Fruit fly (Drosophila melanogaster) whole organism, embryonic: ENCODE results near the gene CG8851.

ENCODE experiments used
- ATbp ChIP-seq: fragments of 200-800 bp; sonication (Bioruptor generic); optimal IDR thresholded peaks from 2 replicates; lab custom pipeline; 2017; ENCODE audit warnings: missing biosample characterization, mild to moderate bottlenecking, missing genetic modification characterization, missing genetic modification reagents
- Adf1 ChIP-seq: fragments of 200-800 bp; sonication (Bioruptor generic); IDR thresholded peaks from 2 replicates; pipeline ENCODE4 v1.3.6; 2022; ENCODE audit warnings: missing biosample characterization, missing genetic modification characterization
- Awh ChIP-seq: fragments of 200-800 bp; sonication (Bioruptor generic); IDR thresholded peaks from 2 replicates; pipeline ENCODE4, ENCODE4 v1.3.6; 2022; ENCODE audit warnings: missing biosample characterization, missing genetic modification characterization
- B-H1 ChIP-seq: fragments of 200-800 bp; sonication (Bioruptor generic); IDR thresholded peaks from 3 replicates; pipeline ENCODE4 v1.3.6; 2022; ENCODE audit warnings: missing biosample characterization, missing genetic modification characterization
- CG1024 ChIP-seq: fragments of 200-800 bp; sonication (Bioruptor generic); IDR thresholded peaks from 2 replicates; pipeline ENCODE4 v1.3.6; 2022; ENCODE audit warnings: missing biosample characterization, missing genetic modification characterization
- CG10366 ChIP-seq: fragments of 200-800 bp; sonication (Bioruptor generic); IDR thresholded peaks from 2 replicates; pipeline ENCODE4 v1.3.6; 2022; ENCODE audit warnings: missing biosample characterization, missing genetic modification characterization
- CG11504 ChIP-seq: fragments of 200-800 bp; sonication (Bioruptor generic); optimal IDR thresholded peaks from 3 replicates; lab custom pipeline; 2019; ENCODE audit warnings: missing biosample characterization, mild to moderate bottlenecking, missing genetic modification characterization, moderate library complexity
- CG11696 ChIP-seq: fragments of 200-800 bp; sonication (Bioruptor generic); IDR thresholded peaks from 2 replicates; pipeline ENCODE4 v1.3.6; 2022; ENCODE audit warnings: missing biosample characterization, missing genetic modification characterization
- CG13287 ChIP-seq: fragments of 200-800 bp; sonication (Bioruptor generic); IDR thresholded peaks from 2 replicates; pipeline ENCODE4 v1.3.6; 2022; ENCODE audit warnings: missing biosample characterization, missing genetic modification characterization; ENCODE audit not compliant: partially characterized antibody
- CG13624 ChIP-seq: fragments of 200-800 bp; sonication (Bioruptor generic); optimal IDR thresholded peaks from 2 replicates; lab custom pipeline; 2016; ENCODE audit warnings: missing biosample characterization, missing genetic modification characterization
- CG13775 ChIP-seq: fragments of 200-800 bp; sonication (Bioruptor generic); optimal IDR thresholded peaks from 3 replicates; lab custom pipeline; 2017; ENCODE audit warnings: missing biosample characterization, mild to moderate bottlenecking, missing genetic modification characterization
- CG14050 ChIP-seq: fragments of 200-800 bp; sonication (Bioruptor generic); IDR thresholded peaks from 3 replicates; pipeline ENCODE4 v1.3.6; 2022; ENCODE audit warnings: missing biosample characterization, missing genetic modification characterization
- CG14441 ChIP-seq: fragments of 200-800 bp; sonication (Bioruptor generic); IDR thresholded peaks from 2 replicates; pipeline ENCODE4 v1.3.6; 2022; ENCODE audit warnings: missing biosample characterization, missing genetic modification characterization
- CG15073 ChIP-seq: fragments of 200-800 bp; sonication (Bioruptor generic); optimal IDR thresholded peaks from 2 replicates; lab custom pipeline; 2016; ENCODE audit warnings: missing biosample characterization, missing genetic modification characterization
- CG16779 ChIP-seq: fragments of 200-800 bp; sonication (Bioruptor generic); IDR thresholded peaks from 2 replicates; pipeline ENCODE4 v1.3.6; 2022; ENCODE audit warnings: missing biosample characterization, missing genetic modification characterization
- CG16863 ChIP-seq: fragments of 200-800 bp; sonication (Bioruptor generic); optimal IDR thresholded peaks from 3 replicates; lab custom pipeline; 2016; ENCODE audit warnings: missing biosample characterization, missing genetic modification characterization
- CG17361 ChIP-seq: fragments of 200-800 bp; sonication (Bioruptor generic); IDR thresholded peaks from 3 replicates; pipeline ENCODE4 v1.3.6; 2022; ENCODE audit warnings: missing biosample characterization, missing genetic modification characterization
- CG2120 ChIP-seq: fragments of 200-800 bp; sonication (Bioruptor generic); optimal IDR thresholded peaks from 3 replicates; lab custom pipeline; 2016; ENCODE audit warnings: missing biosample characterization, missing genetic modification characterization
- CG2712 ChIP-seq: fragments of 200-800 bp; optimal IDR thresholded peaks from 3 replicates; lab custom pipeline; 2019; ENCODE audit warnings: missing biosample characterization, mild to moderate bottlenecking, missing genetic modification characterization, moderate library complexity
- CG2889 ChIP-seq: fragments of 200-800 bp; sonication (Bioruptor generic); IDR thresholded peaks from 3 replicates; pipeline ENCODE4 v1.3.6; 2022; ENCODE audit warnings: missing biosample characterization, missing genetic modification characterization
- CG31388 ChIP-seq: fragments of 200-800 bp; sonication (Bioruptor generic); optimal IDR thresholded peaks from 2 replicates; lab custom pipeline; 2016; ENCODE audit warnings: missing biosample characterization, missing genetic modification characterization
- CG4404 ChIP-seq: fragments of 200-800 bp; sonication (Bioruptor generic); IDR thresholded peaks from 2 replicates; pipeline ENCODE4 v1.3.6; 2022; ENCODE audit warnings: missing biosample characterization, missing genetic modification characterization
- CG4820 ChIP-seq: fragments of 200-800 bp; sonication (Bioruptor generic); optimal IDR thresholded peaks from 3 replicates; lab custom pipeline; 2016; ENCODE audit warnings: missing biosample characterization, missing genetic modification characterization
- CG7786 ChIP-seq: fragments of 200-800 bp; sonication (Bioruptor generic); optimal IDR thresholded peaks from 2 replicates; lab custom pipeline; 2016; ENCODE audit warnings: missing biosample characterization, missing genetic modification characterization
- CoRest ChIP-seq: fragments of 200-800 bp; sonication (Bioruptor generic); optimal IDR thresholded peaks from 3 replicates; lab custom pipeline; 2018; ENCODE audit warnings: missing biosample characterization, mild to moderate bottlenecking, missing genetic modification characterization, moderate library complexity
- Dip3 ChIP-seq: fragments of 200-800 bp; sonication (Bioruptor generic); optimal IDR thresholded peaks from 3 replicates; lab custom pipeline; 2016; ENCODE audit warnings: missing biosample characterization, missing genetic modification characterization
- Elba2 ChIP-seq: fragments of 200-800 bp; sonication (Bioruptor generic); optimal IDR thresholded peaks from 3 replicates; lab custom pipeline; 2016; ENCODE audit warnings: missing biosample characterization, missing genetic modification characterization
- HLH54F ChIP-seq: fragments of 200-800 bp; sonication (Bioruptor generic); optimal IDR thresholded peaks from 3 replicates; lab custom pipeline; 2016; ENCODE audit warnings: missing biosample characterization, missing genetic modification characterization
- Hand ChIP-seq: fragments of 200-800 bp; sonication (Bioruptor generic); optimal IDR thresholded peaks from 2 replicates; lab custom pipeline; 2017; ENCODE audit warnings: mild to moderate bottlenecking, missing biosample characterization, missing genetic modification reagents, missing genetic modification characterization
- Med ChIP-seq: fragments of 200-800 bp; sonication (Bioruptor generic); peaks from one replicate; lab custom pipeline; 2016; ENCODE audit warnings: missing biosample characterization, missing genetic modification characterization, mild to moderate bottlenecking, inconsistent platforms, moderate library complexity
- Oaz ChIP-seq: fragments of 200-800 bp; sonication (Bioruptor generic); IDR thresholded peaks from 2 replicates; pipeline ENCODE4 v1.3.6; 2022; ENCODE audit warnings: missing biosample characterization, missing genetic modification characterization
- Scr ChIP-seq: fragments of 200-800 bp; sonication (Bioruptor generic); IDR thresholded peaks from 2 replicates; pipeline ENCODE4 v1.3.6; 2022; ENCODE audit warnings: missing biosample characterization, missing genetic modification characterization; ENCODE audit not compliant: partially characterized antibody
- Sry-β ChIP-seq: fragments of 200-800 bp; sonication (Bioruptor generic); optimal IDR thresholded peaks from 2 replicates; lab custom pipeline; 2018; ENCODE audit warnings: missing biosample characterization, mild to moderate bottlenecking, missing genetic modification characterization, moderate library complexity
- abd-A ChIP-seq: fragments of 200-800 bp; sonication (Bioruptor generic); optimal IDR thresholded peaks from 3 replicates; lab custom pipeline; 2019; ENCODE audit warnings: missing biosample characterization, mild to moderate bottlenecking, missing genetic modification characterization, moderate library complexity
- ara ChIP-seq: fragments of 200-800 bp; sonication (Bioruptor generic); IDR thresholded peaks from 2 replicates; pipeline ENCODE4 v1.3.6; 2022; ENCODE audit warnings: missing biosample characterization, missing genetic modification characterization
- bowl ChIP-seq: fragments of 200-800 bp; sonication (Bioruptor generic); IDR thresholded peaks from 2 replicates; pipeline ENCODE4 v1.3.6; 2022; ENCODE audit warnings: missing biosample characterization, missing genetic modification characterization
- cas ChIP-seq: fragments of 200-800 bp; sonication (Bioruptor generic); IDR thresholded peaks from 2 replicates; pipeline ENCODE4 v1.3.6; 2022; ENCODE audit warnings: missing biosample characterization, missing genetic modification characterization
- cwo ChIP-seq: fragments of 200-800 bp; sonication (Bioruptor generic); optimal IDR thresholded peaks from 3 replicates; lab custom pipeline; 2017; ENCODE audit warnings: missing biosample characterization, missing genetic modification characterization, mild to moderate bottlenecking, moderate library complexity, missing genetic modification reagents
- en ChIP-seq: fragments of 200-800 bp; sonication (Bioruptor generic); optimal IDR thresholded peaks from 2 replicates; lab custom pipeline; 2016; ENCODE audit warnings: missing biosample characterization, missing genetic modification characterization
- fd64A ChIP-seq: fragments of 200-800 bp; sonication (Bioruptor generic); optimal IDR thresholded peaks from 3 replicates; lab custom pipeline; 2018; ENCODE audit warnings: missing biosample characterization, mild to moderate bottlenecking, missing genetic modification characterization
- grn ChIP-seq: fragments of 200-800 bp; sonication (Bioruptor generic); optimal IDR thresholded peaks from 3 replicates; lab custom pipeline; 2017; ENCODE audit warnings: missing biosample characterization, missing genetic modification characterization
- hbn ChIP-seq: fragments of 200-800 bp; sonication (Bioruptor generic); IDR thresholded peaks from 2 replicates; pipeline ENCODE4 v1.3.6; 2022; ENCODE audit warnings: missing biosample characterization, missing genetic modification characterization; ENCODE audit not compliant: partially characterized antibody
- lov ChIP-seq, 2 experiments: fragments of 200-800 bp in 1 of 2; fragments of >200 bp in 1 of 2; sonication (Bioruptor generic) in 1 of 2; IDR thresholded peaks in 1 of 2; optimal IDR thresholded peaks in 1 of 2; 2 replicates in 1 of 2; 3 replicates in 1 of 2; pipeline versions ENCODE4 v1.3.6 to Lab custom; 2017 to 2022; ENCODE audit warnings: missing biosample characterization in 1 of 2, missing genetic modification characterization in 1 of 2
- nau ChIP-seq: fragments of 200-800 bp; sonication (Bioruptor generic); optimal IDR thresholded peaks from 3 replicates; lab custom pipeline; 2017; ENCODE audit warnings: missing biosample characterization, mild to moderate bottlenecking, missing genetic modification characterization, missing genetic modification reagents
- oc ChIP-seq: fragments of 200-800 bp; sonication (Bioruptor generic); optimal IDR thresholded peaks from 2 replicates; lab custom pipeline; 2018; ENCODE audit warnings: missing biosample characterization, mild to moderate bottlenecking, missing genetic modification characterization, moderate library complexity
- p53 ChIP-seq: fragments of 200-800 bp; sonication (Bioruptor generic); optimal IDR thresholded peaks from 2 replicates; lab custom pipeline; 2016; ENCODE audit warnings: missing biosample characterization, missing genetic modification characterization
- ranshi ChIP-seq: fragments of 200-800 bp; sonication (Bioruptor generic); IDR thresholded peaks from 2 replicates; pipeline ENCODE4 v1.3.6; 2022; ENCODE audit warnings: missing biosample characterization, missing genetic modification characterization
- sqz ChIP-seq: fragments of 200-800 bp; sonication (Bioruptor generic); optimal IDR thresholded peaks from 3 replicates; lab custom pipeline; 2018; ENCODE audit warnings: missing biosample characterization, mild to moderate bottlenecking, missing genetic modification characterization
- tgo ChIP-seq: fragments of 200-800 bp; sonication (Bioruptor generic); IDR thresholded peaks from 3 replicates; pipeline ENCODE4 v1.3.6; 2022; ENCODE audit warnings: missing biosample characterization, missing genetic modification characterization
- wek ChIP-seq: fragments of 200-800 bp; sonication (Bioruptor generic); optimal IDR thresholded peaks from 3 replicates; lab custom pipeline; 2018; ENCODE audit warnings: missing biosample characterization, mild to moderate bottlenecking, missing genetic modification characterization, moderate library complexity

CG8851 gene

DNA sequence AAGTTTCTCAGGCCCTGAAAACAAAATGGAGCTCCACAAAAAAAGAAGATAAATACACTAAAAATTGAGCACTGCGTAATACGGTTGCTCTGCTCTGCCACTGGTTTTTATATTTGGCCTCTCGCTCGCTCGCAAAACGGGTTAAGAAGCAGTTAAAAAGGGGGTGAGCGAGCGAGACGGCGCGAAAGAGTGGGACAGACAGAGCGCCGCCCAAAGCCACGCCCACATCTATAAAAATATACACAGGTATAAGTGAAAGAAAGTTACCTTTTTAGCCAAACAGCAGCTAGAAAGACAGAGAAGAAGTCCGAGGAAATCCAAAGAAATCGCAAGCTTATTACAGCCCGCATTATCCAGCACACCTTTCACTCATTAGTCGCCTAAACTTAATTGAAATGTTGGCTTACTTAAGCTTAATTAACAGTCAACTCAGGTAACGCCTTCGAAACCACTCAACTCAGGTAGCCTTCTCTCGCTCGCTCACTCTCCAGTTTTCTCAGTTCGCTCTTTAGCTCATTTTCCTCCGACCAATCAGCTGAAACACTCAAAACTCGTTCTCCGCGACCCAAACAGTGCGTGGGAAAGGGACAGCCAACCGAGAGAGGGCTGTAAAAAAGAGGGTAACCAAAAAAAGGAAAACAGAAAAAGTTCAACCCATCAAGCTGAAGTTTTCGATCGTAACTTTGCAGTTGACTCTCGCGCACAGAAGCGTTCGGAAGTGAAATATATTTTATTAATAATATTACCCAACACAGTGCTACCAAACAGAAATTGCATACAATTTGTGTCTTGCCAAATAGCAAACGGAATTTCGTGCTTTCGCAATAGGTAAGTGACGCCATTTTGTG is 19.3 kb downstream of the CG8851 start, which contains the start of gene drm:
drm (plus strand) TSS at position 684 of the 848 bp plus-strand sequence.
- TF ChIP-seq Oaz (GFP tag; lab: Robert Waterston, UW) (no peak), CG2712 (tag; lab: Kevin White, UChicago) (no peak), Adf1 (GFP tag; lab: Robert Waterston, UW) (peak; percentile 65), lov (optimal IDR thresholded peaks at IDR 0.05; lab: Kevin White, UChicago) (no peak), lov (GFP tag; IDR thresholded peaks at IDR 0.05; lab: Robert Waterston, UW) (no peak), CG11504 (tag; lab: Kevin White, UChicago) (no peak), wek (no peak), nau (no peak), CG4404 (GFP tag; lab: Robert Waterston, UW) (no peak), oc (tag; lab: Kevin White, UChicago) (peak; percentile 67), CG10366 (GFP tag; lab: Robert Waterston, UW) (no peak), hbn (no peak), CG11696 (GFP tag; lab: Robert Waterston, UW) (no peak), CG1024 (no peak), fd64A (GFP tag; lab: Kevin White, UChicago) (no peak), CG13775 (GFP tag; lab: Kevin White, UChicago) (no peak), CG2889 (GFP tag; lab: Robert Waterston, UW) (no peak), CG2120 (GFP tag; lab: Kevin White, UChicago) (no peak), Scr (GFP tag; lab: Robert Waterston, UW) (no peak), CG31388 (no peak), Elba2 (GFP tag; lab: Kevin White, UChicago) (no peak), B-H1 (no peak), CG15073 (GFP tag; lab: Kevin White, UChicago) (no peak), tgo (GFP tag; lab: Robert Waterston, UW) (no peak), Awh (GFP tag; lab: Robert Waterston, UW) (no peak), en (no peak), p53 (GFP tag; lab: Kevin White, UChicago) (no peak), bowl (GFP tag; lab: Robert Waterston, UW) (peak; percentile 89), CG13287 (GFP tag; lab: Robert Waterston, UW) (no peak), CG13624 (peak; percentile 25), ranshi (no peak), sqz (GFP tag; lab: Kevin White, UChicago) (peak; percentile 14), CG16779 (no peak), cas (no peak), CoRest (tag; lab: Kevin White, UChicago) (peak; percentile 14), Hand (GFP tag; lab: Kevin White, UChicago) (no peak), CG14441 (GFP tag; lab: Robert Waterston, UW) (no peak), Dip3 (GFP tag; lab: Kevin White, UChicago) (no peak), ara (GFP tag; lab: Robert Waterston, UW) (no peak), HLH54F (GFP tag; lab: Kevin White, UChicago) (no peak), CG17361 (GFP tag; lab: Robert Waterston, UW) (no peak), ATbp (GFP tag; lab: Kevin White, UChicago) (no peak), Med (GFP tag; lab: Kevin White, UChicago) (no peak), grn (GFP tag; lab: Kevin White, UChicago) (no peak), abd-A (peak; percentile 38), cwo (GFP tag; lab: Kevin White, UChicago) (no peak), Sry-β (GFP tag; lab: Kevin White, UChicago) (no peak), CG7786 (no peak), CG16863 (GFP tag; lab: Kevin White, UChicago) (no peak), CG14050 (GFP tag; lab: Robert Waterston, UW) (no peak), CG4820 (GFP tag; lab: Kevin White, UChicago) (no peak)
